Worm (Caenorhabditis elegans) whole organism, late embryonic: ENCODE measurements around the gene mec-18.

ENCODE experiments used
- K02D7.2 ChIP-seq: sonication (generic microtip); optimal IDR thresholded peaks from 2 replicates; lab custom pipeline; 2017; ENCODE audit warnings: mild to moderate bottlenecking, missing genetic modification characterization, missing compliant biosample characterization
- ahr-1 ChIP-seq: sonication (generic microtip); optimal IDR thresholded peaks from 2 replicates; lab custom pipeline; 2016; ENCODE audit warnings: missing genetic modification characterization, missing compliant biosample characterization
- ama-1 ChIP-seq: fragments of 150-350 bp; optimal IDR thresholded peaks from 2 replicates; lab custom pipeline; 2014
- dve-1 ChIP-seq: sonication (generic microtip); optimal IDR thresholded peaks from 2 replicates; lab custom pipeline; 2017; ENCODE audit warnings: antibody characterized with exemption, mild to moderate bottlenecking, missing genetic modification characterization, missing compliant biosample characterization
- fkh-10 ChIP-seq: fragments of 150-350 bp; optimal IDR thresholded peaks from 2 replicates; lab custom pipeline; 2014; ENCODE audit warnings: missing biosample characterization, missing genetic modification reagents, missing genetic modification characterization
- lin-11 ChIP-seq: fragments of 200-800 bp; sonication (Bioruptor generic); optimal IDR thresholded peaks from 2 replicates; lab custom pipeline; 2018; ENCODE audit warnings: mild to moderate bottlenecking, missing genetic modification characterization, missing compliant biosample characterization

DNA sequence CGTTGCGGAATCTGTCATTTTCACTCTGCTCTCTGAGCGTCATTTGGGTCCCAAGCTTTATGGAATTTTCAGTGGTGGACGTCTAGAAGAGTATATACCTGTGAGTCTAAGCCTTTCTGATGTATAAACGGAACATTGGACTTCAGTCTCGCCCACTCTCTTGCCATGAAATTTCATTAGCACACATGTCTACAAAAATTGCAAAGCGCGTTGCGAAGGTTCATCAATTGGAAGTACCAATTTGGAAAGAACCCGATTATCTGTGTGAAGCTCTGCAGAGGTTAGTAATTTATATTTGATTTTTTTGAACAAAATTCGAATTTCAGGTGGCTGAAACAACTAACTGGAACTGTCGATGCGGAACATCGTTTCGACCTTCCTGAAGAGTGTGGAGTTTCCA, 15.8 kb upstream of the mec-18 start:
- no peak for TF ChIP-seq K02D7.2
- TF ChIP-seq dve-1 (tag; lab: Kevin White, UChicago) = no peak
- TF ChIP-seq fkh-10 (GFP tag; lab: Kevin White, UChicago) = no peak
- TF ChIP-seq ahr-1 = no peak
- TF ChIP-seq lin-11 (tag; lab: Kevin White, UChicago) = no peak
- no peak for TF ChIP-seq ama-1
